Fruit fly (Drosophila melanogaster) Kc167 (cell line): Measurements from ENCODE around the gene CG2865.

Source experiments
- Sin3A ChIP-seq: fragments of >200 bp; optimal IDR thresholded peaks from 2 replicates; lab custom pipeline; 2018; ENCODE audit warnings: missing external identifiers
- h ChIP-seq: fragments of >200 bp; optimal IDR thresholded peaks from 3 replicates; lab custom pipeline; 2018; ENCODE audit warnings: missing external identifiers
- ttk ChIP-seq: sonication (Bioruptor generic); optimal IDR thresholded peaks from 2 replicates; lab custom pipeline; 2017; ENCODE audit warnings: missing external identifiers

- no peak for TF ChIP-seq h (lab: Kevin White, UChicago)
- TF ChIP-seq Sin3A (lab: Kevin White, UChicago) = no peak
- TF ChIP-seq ttk (lab: Kevin White, UChicago) = no peak
Measured at dm6 chrX:2305281-2305680, 12.1 kb upstream of the CG2865 start.
